Worm (Caenorhabditis elegans) whole organism, L1 larva: ENCODE data around the gene R03A10.5.

Source experiments
- F16B12.6 ChIP-seq: fragments of 150-350 bp; optimal IDR thresholded peaks from 2 replicates; lab custom pipeline; 2014; ENCODE audit warnings: missing biosample characterization, missing genetic modification characterization
- Y116A8C.19 ChIP-seq: sonication (generic microtip); optimal IDR thresholded peaks from 2 replicates; lab custom pipeline; 2016; ENCODE audit warnings: missing compliant biosample characterization, missing genetic modification characterization, borderline replicate concordance
- aha-1 ChIP-seq: fragments of 150-350 bp; optimal IDR thresholded peaks from 2 replicates; lab custom pipeline; 2014; ENCODE audit warnings: missing biosample characterization, missing genetic modification characterization
- aly-2 ChIP-seq: fragments of 150-350 bp; optimal IDR thresholded peaks from 2 replicates; lab custom pipeline; 2014; ENCODE audit warnings: missing biosample characterization, missing genetic modification characterization
- blmp-1 ChIP-seq: fragments of 150-350 bp; optimal IDR thresholded peaks from 2 replicates; lab custom pipeline; 2014; ENCODE audit warnings: missing biosample characterization, missing genetic modification characterization
- ces-1 ChIP-seq: fragments of 150-350 bp; optimal IDR thresholded peaks from 2 replicates; lab custom pipeline; 2014; ENCODE audit warnings: missing biosample characterization, missing genetic modification reagents, missing genetic modification characterization
- dpl-1 ChIP-seq, 3 experiments: fragments of 150-350 bp in 2 of 3; sonication (generic microtip) in 1 of 3; optimal IDR thresholded peaks; 2 replicates each; lab custom pipeline; 2014 to 2017; ENCODE audit warnings: missing biosample characterization in 3 of 3, missing genetic modification characterization in 3 of 3, missing genetic modification reagents in 3 of 3
- efl-1 ChIP-seq, 4 experiments: fragments of 150-350 bp; optimal IDR thresholded peaks in 3 of 4; peaks in 1 of 4; 1 replicate in 1 of 4; 2 replicates in 3 of 4; lab custom pipeline; 2014; ENCODE audit warnings: missing biosample characterization in 2 of 4, missing genetic modification characterization in 2 of 4, missing genetic modification reagents in 2 of 4
- efl-3 ChIP-seq: fragments of 200-800 bp; sonication (Bioruptor generic); optimal IDR thresholded peaks from 2 replicates; lab custom pipeline; 2018; ENCODE audit warnings: mild to moderate bottlenecking, missing genetic modification characterization, missing compliant biosample characterization
- elt-2 ChIP-seq: sonication (generic microtip); optimal IDR thresholded peaks from 2 replicates; lab custom pipeline; 2016; ENCODE audit warnings: missing genetic modification characterization, mild to moderate bottlenecking, inconsistent platforms, missing compliant biosample characterization, missing genetic modification reagents
- elt-3 ChIP-seq, 6 experiments: fragments of 150-350 bp in 1 of 6; sonication (generic microtip); optimal IDR thresholded peaks; 2 replicates each; lab custom pipeline; 2017 to 2018; ENCODE audit warnings: missing biosample characterization in 6 of 6, missing genetic modification characterization in 6 of 6, inconsistent platforms in 1 of 6
- fkh-10 ChIP-seq: sonication (generic microtip); optimal IDR thresholded peaks from 2 replicates; lab custom pipeline; 2017; ENCODE audit warnings: missing biosample characterization, missing genetic modification reagents, missing genetic modification characterization
- fos-1 ChIP-seq: fragments of 150-350 bp; optimal IDR thresholded peaks from 2 replicates; lab custom pipeline; 2014; ENCODE audit warnings: missing biosample characterization, missing genetic modification characterization
- lin-35 ChIP-seq, 2 experiments: fragments of 150-350 bp; optimal IDR thresholded peaks; 2 replicates each; lab custom pipeline; 2014; ENCODE audit warnings: missing biosample characterization in 2 of 2, missing genetic modification characterization in 2 of 2, missing genetic modification reagents in 2 of 2
- lsy-2 ChIP-seq, 2 experiments: fragments of 150-350 bp; optimal IDR thresholded peaks; 2 replicates each; lab custom pipeline; 2014; ENCODE audit warnings: missing biosample characterization in 2 of 2, missing genetic modification characterization in 2 of 2
- mab-9 ChIP-seq: fragments of 200-800 bp; sonication (Bioruptor generic); IDR thresholded peaks from 2 replicates; pipeline ENCODE4 v1.3.6; 2022; ENCODE audit warnings: missing genetic modification reagents, missing genetic modification characterization, missing compliant biosample characterization
- mep-1 ChIP-seq: fragments of 150-350 bp; optimal IDR thresholded peaks from 2 replicates; lab custom pipeline; 2014; ENCODE audit warnings: missing biosample characterization, missing genetic modification characterization
- nhr-11 ChIP-seq: fragments of 150-350 bp; optimal IDR thresholded peaks from 2 replicates; lab custom pipeline; 2014; ENCODE audit warnings: missing biosample characterization, missing genetic modification characterization
- nhr-90 ChIP-seq: sonication (generic microtip); optimal IDR thresholded peaks from 2 replicates; lab custom pipeline; 2016; ENCODE audit warnings: mild to moderate bottlenecking, missing genetic modification characterization, missing compliant biosample characterization; ENCODE audit not compliant: poor library complexity
- pax-3 ChIP-seq: fragments of 200-800 bp; sonication (Bioruptor generic); optimal IDR thresholded peaks from 2 replicates; lab custom pipeline; 2018; ENCODE audit warnings: mild to moderate bottlenecking, missing genetic modification characterization, moderate library complexity, missing compliant biosample characterization
- rnt-1 ChIP-seq: sonication (generic microtip); optimal IDR thresholded peaks from 2 replicates; lab custom pipeline; 2016; ENCODE audit warnings: mild to moderate bottlenecking, missing genetic modification characterization, moderate library complexity, missing compliant biosample characterization
- skn-1 ChIP-seq: fragments of 150-350 bp; optimal IDR thresholded peaks from 2 replicates; lab custom pipeline; 2014; ENCODE audit warnings: missing biosample characterization, missing genetic modification characterization
- snpc-4 ChIP-seq: fragments of 150-350 bp; optimal IDR thresholded peaks from 2 replicates; lab custom pipeline; 2014; ENCODE audit warnings: missing biosample characterization, missing genetic modification characterization
- snu-23 ChIP-seq: sonication (generic microtip); optimal IDR thresholded peaks from 2 replicates; lab custom pipeline; 2016; ENCODE audit warnings: missing genetic modification characterization, missing compliant biosample characterization
- sox-4 ChIP-seq: sonication (generic microtip); optimal IDR thresholded peaks from 2 replicates; lab custom pipeline; 2016; ENCODE audit warnings: missing genetic modification characterization, missing compliant biosample characterization
- sptf-1 ChIP-seq: fragments of 150-350 bp; optimal IDR thresholded peaks from 2 replicates; lab custom pipeline; 2014; ENCODE audit warnings: missing biosample characterization, missing genetic modification characterization
- unc-30 ChIP-seq: sonication (generic microtip); optimal IDR thresholded peaks from 2 replicates; lab custom pipeline; 2017; ENCODE audit warnings: missing biosample characterization, missing genetic modification characterization
- unc-86 ChIP-seq: sonication (generic microtip); optimal IDR thresholded peaks from 2 replicates; lab custom pipeline; 2016; ENCODE audit warnings: missing genetic modification characterization, missing compliant biosample characterization
- unc-98 ChIP-seq: fragments of 200-800 bp; sonication (Bioruptor generic); IDR thresholded peaks from 2 replicates; pipeline ENCODE4 v1.3.6; 2022; ENCODE audit warnings: missing genetic modification characterization, missing compliant biosample characterization
- xbp-1 ChIP-seq: sonication (generic microtip); optimal IDR thresholded peaks from 2 replicates; lab custom pipeline; 2016; ENCODE audit warnings: missing genetic modification characterization, missing compliant biosample characterization

The R03A10.5 gene

ce11 chrX:15427931-15428330 lies 18.6 kb upstream of the R03A10.5 start, which contains the start of gene nas-13:
Gene nas-13, minus strand, starts transcription at chrX:15428253.
- TF ChIP-seq rnt-1 (no peak), mep-1 (tag; lab: Kevin White, UChicago) (no peak), mab-9 (GFP tag; lab: Robert Waterston, UW) (no peak), blmp-1 (tag; lab: Kevin White, UChicago) (peak; percentile 86), F16B12.6 (tag; lab: Kevin White, UChicago) (no peak), efl-3 (GFP tag; lab: Kevin White, UChicago) (no peak)

- no peak for TF ChIP-seq skn-1
- no peak for TF ChIP-seq efl-3 (GFP tag; lab: Kevin White, UChicago)
- no peak for TF ChIP-seq unc-98 (GFP tag; lab: Robert Waterston, UW)
- TF ChIP-seq elt-2 (tag; lab: Kevin White, UChicago) = no peak
- TF ChIP-seq blmp-1 (tag; lab: Kevin White, UChicago) = no peak
- no peak for TF ChIP-seq Y116A8C.19 (tag; lab: Kevin White, UChicago)
- TF ChIP-seq aha-1 (tag; lab: Kevin White, UChicago) = no peak
These were observed 15.5 kb upstream of the R03A10.5 start, which contains the start of gene blos-8 for ce11 chrX:15430983-15431382. Gene blos-8, minus strand, starts transcription at chrX:15431198.

ce11 chrX:15433487-15433886 lies 13.0 kb upstream of the R03A10.5 start, which contains the start of gene flp-32:
Gene flp-32, plus strand, starts transcription at chrX:15433787.
- TF ChIP-seq blmp-1 (tag; lab: Kevin White, UChicago) (no peak), pax-3 (tag; lab: Kevin White, UChicago) (no peak), lsy-2 (tag; optimal IDR thresholded peaks at IDR 0.05; lab: Kevin White, UChicago) (no peak), unc-30 (tag; lab: Kevin White, UChicago) (no peak), rnt-1 (no peak), ces-1 (GFP tag; lab: Kevin White, UChicago) (no peak), nhr-90 (tag; lab: Kevin White, UChicago) (no peak)

ce11 chrX:15434922-15435321 lies 11.6 kb upstream of the R03A10.5 start:
- no peak for TF ChIP-seq snu-23 (GFP tag; lab: Kevin White, UChicago)
- TF ChIP-seq aly-2 (tag; lab: Kevin White, UChicago) = no peak
- TF ChIP-seq fkh-10 (GFP tag; lab: Kevin White, UChicago) = no peak
- no peak for TF ChIP-seq sptf-1 (tag; lab: Kevin White, UChicago)
- TF ChIP-seq sox-4 = no peak
- TF ChIP-seq nhr-11 (tag; lab: Kevin White, UChicago) = no peak
- no peak for TF ChIP-seq xbp-1 (tag; lab: Kevin White, UChicago)
- no peak for TF ChIP-seq aha-1 (tag; lab: Kevin White, UChicago)
- no peak for TF ChIP-seq elt-2 (tag; lab: Kevin White, UChicago)
- TF ChIP-seq efl-1 (optimal IDR thresholded peaks at IDR 0.05; lab: Kevin White, UChicago) = no peak
- no peak for TF ChIP-seq efl-1 (GFP tag; optimal IDR thresholded peaks at IDR 0.05 in 1 of 2; lab: Kevin White, UChicago)
- no peak for TF ChIP-seq fos-1 (tag; lab: Kevin White, UChicago)
- TF ChIP-seq unc-86 = no peak
- no peak for TF ChIP-seq elt-3 (tag; optimal IDR thresholded peaks at IDR 0.05; lab: Kevin White, UChicago)
- no peak for TF ChIP-seq unc-98 (GFP tag; lab: Robert Waterston, UW)

- TF ChIP-seq lin-35 (GFP tag; optimal IDR thresholded peaks at IDR 0.05; lab: Kevin White, UChicago) (no peak), snpc-4 (tag; lab: Kevin White, UChicago) (peak; percentile 92), dpl-1 (GFP tag; optimal IDR thresholded peaks at IDR 0.05; lab: Kevin White, UChicago) (no peak)
These were observed 7.8 kb upstream of the R03A10.5 start for ce11 chrX:15438768-15439167.
